Fruit fly (Drosophila melanogaster) whole organism, embryonic: Measurements from ENCODE around the gene CG17109.
A peak's percentile ranks its signal among the peaks of the same experiment; 100 is the strongest.

ENCODE experiments used
- Abd-B ChIP-seq: fragments of 200-800 bp; sonication (Bioruptor generic); optimal IDR thresholded peaks from 2 replicates; lab custom pipeline; 2018; ENCODE audit warnings: missing biosample characterization, mild to moderate bottlenecking, missing genetic modification characterization, moderate library complexity
- Aef1 ChIP-seq: fragments of 200-800 bp; sonication (Bioruptor generic); IDR thresholded peaks from 3 replicates; pipeline ENCODE4 v1.3.6; 2022; ENCODE audit warnings: missing biosample characterization, missing genetic modification characterization
- CG10543 ChIP-seq: fragments of 200-800 bp; sonication (Bioruptor generic); optimal IDR thresholded peaks from 3 replicates; lab custom pipeline; 2017; ENCODE audit warnings: missing biosample characterization, mild to moderate bottlenecking, missing genetic modification characterization, moderate library complexity
- CG12299 ChIP-seq: fragments of 200-800 bp; sonication (Bioruptor generic); optimal IDR thresholded peaks from 2 replicates; lab custom pipeline; 2018; ENCODE audit warnings: missing biosample characterization, mild to moderate bottlenecking, missing genetic modification characterization
- CG12391 ChIP-seq: fragments of 200-800 bp; sonication (Bioruptor generic); optimal IDR thresholded peaks from 3 replicates; lab custom pipeline; 2018; ENCODE audit warnings: missing biosample characterization, mild to moderate bottlenecking, missing genetic modification characterization, moderate library complexity
- CG12769 ChIP-seq: fragments of 200-800 bp; sonication (Bioruptor generic); optimal IDR thresholded peaks from 2 replicates; lab custom pipeline; 2019; ENCODE audit warnings: missing biosample characterization, mild to moderate bottlenecking, missing genetic modification characterization, moderate library complexity
- CG13123 ChIP-seq: fragments of 200-800 bp; sonication (Bioruptor generic); optimal IDR thresholded peaks from 2 replicates; lab custom pipeline; 2016; ENCODE audit warnings: missing biosample characterization, missing genetic modification characterization
- CG14860 ChIP-seq: fragments of 200-800 bp; sonication (Bioruptor generic); IDR thresholded peaks from 3 replicates; pipeline ENCODE4 v1.3.6; 2022; ENCODE audit warnings: missing biosample characterization, missing genetic modification characterization; ENCODE audit not compliant: partially characterized antibody
- CG16779 ChIP-seq: fragments of 200-800 bp; sonication (Bioruptor generic); IDR thresholded peaks from 2 replicates; pipeline ENCODE4 v1.3.6; 2022; ENCODE audit warnings: missing biosample characterization, missing genetic modification characterization
- CG16815 ChIP-seq: fragments of 200-800 bp; sonication (Bioruptor generic); optimal IDR thresholded peaks from 3 replicates; lab custom pipeline; 2017; ENCODE audit warnings: missing biosample characterization, mild to moderate bottlenecking, missing genetic modification characterization
- CG18619 ChIP-seq: fragments of 200-800 bp; sonication (Bioruptor generic); optimal IDR thresholded peaks from 3 replicates; lab custom pipeline; 2017; ENCODE audit warnings: missing biosample characterization, mild to moderate bottlenecking, missing genetic modification characterization
- CG30403 ChIP-seq: fragments of 200-800 bp; sonication (Bioruptor generic); optimal IDR thresholded peaks from 3 replicates; lab custom pipeline; 2016; ENCODE audit warnings: missing biosample characterization, missing genetic modification characterization
- CG31388 ChIP-seq: fragments of 200-800 bp; sonication (Bioruptor generic); optimal IDR thresholded peaks from 2 replicates; lab custom pipeline; 2016; ENCODE audit warnings: missing biosample characterization, missing genetic modification characterization
- CG32767 ChIP-seq: fragments of 200-800 bp; sonication (Bioruptor generic); IDR thresholded peaks from 2 replicates; pipeline ENCODE4 v1.3.6; 2022; ENCODE audit warnings: missing biosample characterization, missing genetic modification characterization
- CG6654 ChIP-seq: fragments of 200-800 bp; sonication (Bioruptor generic); optimal IDR thresholded peaks from 2 replicates; lab custom pipeline; 2017; ENCODE audit warnings: missing biosample characterization, mild to moderate bottlenecking, missing genetic modification characterization
- CG7745 ChIP-seq: fragments of 200-800 bp; sonication (Bioruptor generic); optimal IDR thresholded peaks from 2 replicates; lab custom pipeline; 2018; ENCODE audit warnings: missing biosample characterization, mild to moderate bottlenecking, missing genetic modification characterization, moderate library complexity
- CG7786 ChIP-seq: fragments of 200-800 bp; sonication (Bioruptor generic); optimal IDR thresholded peaks from 2 replicates; lab custom pipeline; 2016; ENCODE audit warnings: missing biosample characterization, missing genetic modification characterization
- CG8765 ChIP-seq: fragments of 200-800 bp; sonication (Bioruptor generic); IDR thresholded peaks from 2 replicates; pipeline ENCODE4 v1.3.6; 2022; ENCODE audit warnings: missing biosample characterization, missing genetic modification characterization
- CG8924 ChIP-seq: fragments of 200-800 bp; optimal IDR thresholded peaks from 3 replicates; lab custom pipeline; 2019; ENCODE audit warnings: missing biosample characterization, mild to moderate bottlenecking, missing genetic modification characterization, moderate library complexity
- CG9817 ChIP-seq: fragments of 200-800 bp; sonication (Bioruptor generic); optimal IDR thresholded peaks from 2 replicates; lab custom pipeline; 2018; ENCODE audit warnings: missing biosample characterization, mild to moderate bottlenecking, missing genetic modification characterization, moderate library complexity
- Dfd ChIP-seq, 2 experiments: fragments of >200 bp; optimal IDR thresholded peaks; 2 replicates each; lab custom pipeline; 2017; ENCODE audit warnings: missing biosample characterization in 2 of 2, missing genetic modification characterization in 2 of 2
- Doc2 ChIP-seq: fragments of 200-800 bp; sonication (Bioruptor generic); IDR thresholded peaks from 2 replicates; pipeline ENCODE4 v1.3.6; 2022; ENCODE audit warnings: missing biosample characterization, missing genetic modification characterization
- Doc3 ChIP-seq: fragments of 200-800 bp; sonication (Bioruptor generic); IDR thresholded peaks from 3 replicates; pipeline ENCODE4 v1.3.6; 2022; ENCODE audit warnings: missing biosample characterization, missing genetic modification characterization; ENCODE audit not compliant: partially characterized antibody
- Ets65A ChIP-seq: fragments of 200-800 bp; sonication (Bioruptor generic); peaks from one replicate; lab custom pipeline; 2016; ENCODE audit warnings: missing biosample characterization, missing genetic modification characterization
- Gug ChIP-seq: fragments of 200-800 bp; sonication (Bioruptor generic); IDR thresholded peaks from 4 replicates; pipeline ENCODE4 v1.3.6; 2022; ENCODE audit warnings: missing biosample characterization, missing genetic modification characterization
- H15 ChIP-seq: fragments of 200-800 bp; sonication (Bioruptor generic); IDR thresholded peaks from 3 replicates; pipeline ENCODE4 v1.3.6; 2022; ENCODE audit warnings: missing biosample characterization, missing genetic modification characterization
- HHEX ChIP-seq: fragments of 200-800 bp; sonication (Bioruptor generic); optimal IDR thresholded peaks from 3 replicates; lab custom pipeline; 2017; ENCODE audit warnings: missing biosample characterization, mild to moderate bottlenecking, missing genetic modification characterization, missing genetic modification reagents
- HmgZ ChIP-seq: fragments of 200-800 bp; sonication (Bioruptor generic); optimal IDR thresholded peaks from 2 replicates; lab custom pipeline; 2018; ENCODE audit warnings: missing biosample characterization, mild to moderate bottlenecking, missing genetic modification characterization
- Hr51 ChIP-seq, 2 experiments: fragments of 200-800 bp; sonication (Bioruptor generic); optimal IDR thresholded peaks; 2 replicates in 1 of 2; 3 replicates in 1 of 2; lab custom pipeline; 2016 to 2018; ENCODE audit warnings: missing biosample characterization in 2 of 2, missing genetic modification characterization in 2 of 2, mild to moderate bottlenecking in 1 of 2, moderate library complexity in 1 of 2
- Nf-YC ChIP-seq: fragments of 200-800 bp; optimal IDR thresholded peaks from 3 replicates; lab custom pipeline; 2019; ENCODE audit warnings: missing biosample characterization, mild to moderate bottlenecking, missing genetic modification characterization, moderate library complexity
- Rfx ChIP-seq: fragments of 200-800 bp; sonication (Bioruptor generic); IDR thresholded peaks from 2 replicates; pipeline ENCODE4 v1.3.6; 2022; ENCODE audit warnings: missing biosample characterization, missing genetic modification characterization
- Sin3A ChIP-seq: fragments of >200 bp; optimal IDR thresholded peaks from 2 replicates; lab custom pipeline; 2018
- Sry-β ChIP-seq: fragments of 200-800 bp; sonication (Bioruptor generic); optimal IDR thresholded peaks from 2 replicates; lab custom pipeline; 2018; ENCODE audit warnings: missing biosample characterization, mild to moderate bottlenecking, missing genetic modification characterization, moderate library complexity
- ash1 ChIP-seq: fragments of 200-800 bp; sonication (Bioruptor generic); optimal IDR thresholded peaks from 2 replicates; lab custom pipeline; 2018; ENCODE audit warnings: missing biosample characterization, mild to moderate bottlenecking, missing genetic modification characterization
- bab2 ChIP-seq: fragments of 200-800 bp; sonication (Bioruptor generic); optimal IDR thresholded peaks from 2 replicates; lab custom pipeline; 2016; ENCODE audit warnings: missing biosample characterization, missing genetic modification characterization
- dan ChIP-seq: fragments of 200-800 bp; sonication (Bioruptor generic); IDR thresholded peaks from 2 replicates; pipeline ENCODE4 v1.3.6; 2022; ENCODE audit warnings: missing biosample characterization, missing genetic modification characterization
- eyg ChIP-seq: fragments of 200-800 bp; sonication (Bioruptor generic); optimal IDR thresholded peaks from 3 replicates; lab custom pipeline; 2016; ENCODE audit warnings: missing biosample characterization, missing genetic modification characterization
- gcm ChIP-seq: fragments of 200-800 bp; sonication (Bioruptor generic); optimal IDR thresholded peaks from 2 replicates; lab custom pipeline; 2019; ENCODE audit warnings: missing biosample characterization, mild to moderate bottlenecking, missing genetic modification characterization, moderate library complexity
- jigr1 ChIP-seq: fragments of 200-800 bp; sonication (Bioruptor generic); IDR thresholded peaks from 3 replicates; pipeline ENCODE4 v1.3.6; 2022; ENCODE audit warnings: missing biosample characterization, missing genetic modification characterization
- mam ChIP-seq: fragments of 200-800 bp; sonication (Bioruptor generic); optimal IDR thresholded peaks from 3 replicates; lab custom pipeline; 2016; ENCODE audit warnings: missing biosample characterization, missing genetic modification characterization
- nau ChIP-seq: fragments of 200-800 bp; sonication (Bioruptor generic); optimal IDR thresholded peaks from 3 replicates; lab custom pipeline; 2017; ENCODE audit warnings: missing biosample characterization, mild to moderate bottlenecking, missing genetic modification characterization, missing genetic modification reagents
- pan ChIP-seq, 4 experiments: fragments of >200 bp in 3 of 4; fragments of 200-800 bp in 1 of 4; sonication (Bioruptor generic) in 1 of 4; optimal IDR thresholded peaks in 3 of 4; IDR thresholded peaks in 1 of 4; 2 replicates each; pipeline versions ENCODE4 v1.3.6 to Lab custom; 2017 to 2022; ENCODE audit warnings: missing biosample characterization in 2 of 4, missing genetic modification characterization in 2 of 4, mixed read lengths in 1 of 4
- pum ChIP-seq: fragments of 200-800 bp; sonication (Bioruptor generic); optimal IDR thresholded peaks from 2 replicates; lab custom pipeline; 2016; ENCODE audit warnings: missing biosample characterization, missing genetic modification characterization
- pzg ChIP-seq: fragments of 200-800 bp; sonication (Bioruptor generic); optimal IDR thresholded peaks from 3 replicates; lab custom pipeline; 2018; ENCODE audit warnings: missing biosample characterization, mild to moderate bottlenecking, missing genetic modification characterization, moderate library complexity
- slou ChIP-seq: fragments of 200-800 bp; sonication (Bioruptor generic); optimal IDR thresholded peaks from 3 replicates; lab custom pipeline; 2016; ENCODE audit warnings: missing biosample characterization, missing genetic modification characterization
- sqz ChIP-seq: fragments of 200-800 bp; sonication (Bioruptor generic); optimal IDR thresholded peaks from 3 replicates; lab custom pipeline; 2018; ENCODE audit warnings: missing biosample characterization, mild to moderate bottlenecking, missing genetic modification characterization
- trh ChIP-seq: fragments of 200-800 bp; sonication (Bioruptor generic); optimal IDR thresholded peaks from 2 replicates; lab custom pipeline; 2016; ENCODE audit warnings: missing biosample characterization, missing genetic modification characterization
- ttk ChIP-seq: fragments of 200-800 bp; sonication (Bioruptor generic); IDR thresholded peaks from 2 replicates; pipeline ENCODE4 v2.1.2; 2022; ENCODE audit warnings: missing biosample characterization, missing genetic modification characterization
- tx ChIP-seq: fragments of 200-800 bp; sonication (Bioruptor generic); optimal IDR thresholded peaks from 2 replicates; lab custom pipeline; 2016; ENCODE audit warnings: missing biosample characterization, missing genetic modification characterization
- unc-4 ChIP-seq: fragments of 200-800 bp; sonication (Bioruptor generic); IDR thresholded peaks from 2 replicates; pipeline ENCODE4 v1.3.6; 2022; ENCODE audit warnings: missing biosample characterization, missing genetic modification characterization; ENCODE audit not compliant: partially characterized antibody
- wdn ChIP-seq: fragments of 200-800 bp; sonication (Bioruptor generic); IDR thresholded peaks from 2 replicates; pipeline ENCODE4 v1.3.6; 2022; ENCODE audit warnings: missing biosample characterization, missing genetic modification characterization
- zfh2 ChIP-seq: fragments of 200-800 bp; sonication (Bioruptor generic); optimal IDR thresholded peaks from 2 replicates; lab custom pipeline; 2016; ENCODE audit warnings: missing biosample characterization, missing genetic modification characterization

Gene CG17109

DNA sequence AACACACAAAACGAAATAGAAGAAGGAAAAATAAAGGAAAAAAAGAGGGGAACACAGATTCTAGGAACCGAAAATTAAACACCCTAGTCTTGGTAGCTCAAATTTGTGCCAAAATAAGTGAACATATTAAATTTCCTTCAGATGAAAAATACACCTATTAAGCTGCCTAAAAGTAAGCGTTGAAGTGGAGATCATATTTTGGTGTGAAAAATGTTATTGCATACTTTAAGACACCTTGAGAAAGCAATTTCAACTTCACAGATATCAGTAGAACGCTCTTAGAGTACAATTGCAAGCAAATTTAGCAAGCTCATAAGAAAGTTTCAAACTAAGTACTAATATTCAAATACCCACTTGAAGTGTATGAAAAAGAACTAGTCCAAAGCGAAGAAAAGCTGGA is 15.2 kb downstream of the CG17109 start (continued):
- TF ChIP-seq CG7745 (no peak), CG12391 (tag; lab: Kevin White, UChicago) (no peak), bab2 (GFP tag; lab: Kevin White, UChicago) (no peak), mam (GFP tag; lab: Kevin White, UChicago) (peak; percentile 34), ttk (GFP tag; lab: Robert Waterston, UW) (no peak), Dfd (GFP tag; optimal IDR thresholded peaks at IDR 0.05; lab: Kevin White, UChicago) (no peak), CG14860 (GFP tag; lab: Robert Waterston, UW) (no peak), CG12769 (tag; lab: Kevin White, UChicago) (no peak), HHEX (GFP tag; lab: Kevin White, UChicago) (no peak), Abd-B (peak; percentile 10), CG10543 (GFP tag; lab: Kevin White, UChicago) (no peak), CG30403 (GFP tag; lab: Kevin White, UChicago) (peak; percentile 8), CG31388 (GFP tag; lab: Kevin White, UChicago) (no peak), Doc2 (GFP tag; lab: Robert Waterston, UW) (no peak), pzg (GFP tag; lab: Kevin White, UChicago) (no peak), wdn (no peak), CG18619 (GFP tag; lab: Kevin White, UChicago) (peak; percentile 37), gcm (no peak), H15 (GFP tag; lab: Robert Waterston, UW) (no peak), zfh2 (GFP tag; lab: Kevin White, UChicago) (peak; percentile 2), tx (GFP tag; lab: Kevin White, UChicago) (no peak), Gug (GFP tag; lab: Robert Waterston, UW) (no peak), trh (GFP tag; lab: Kevin White, UChicago) (no peak), Aef1 (GFP tag; lab: Robert Waterston, UW) (no peak), CG16815 (GFP tag; lab: Kevin White, UChicago) (no peak), dan (GFP tag; lab: Robert Waterston, UW) (no peak), nau (GFP tag; lab: Kevin White, UChicago) (no peak), CG7786 (no peak), Sin3A (lab: Kevin White, UChicago) (no peak), Sry-β (GFP tag; lab: Kevin White, UChicago) (no peak), Hr51 (GFP tag; optimal IDR thresholded peaks at IDR 0.05; lab: Kevin White, UChicago) (peak in 1 of 2 experiments; percentile 18), HmgZ (tag; lab: Kevin White, UChicago) (no peak), unc-4 (no peak), Rfx (GFP tag; lab: Robert Waterston, UW) (no peak), CG8765 (GFP tag; lab: Robert Waterston, UW) (no peak), ash1 (no peak), sqz (GFP tag; lab: Kevin White, UChicago) (no peak), CG6654 (GFP tag; lab: Kevin White, UChicago) (no peak), Nf-YC (tag; lab: Kevin White, UChicago) (peak; percentile 12), eyg (no peak), Ets65A (GFP tag; lab: Kevin White, UChicago) (peak; percentile 54), CG16779 (GFP tag; lab: Robert Waterston, UW) (no peak), CG12299 (tag; lab: Kevin White, UChicago) (no peak), CG32767 (no peak), CG13123 (GFP tag; lab: Kevin White, UChicago) (no peak), pan (optimal IDR thresholded peaks at IDR 0.05; lab: Kevin White, UChicago) (no peak), pan (GFP tag; optimal IDR thresholded peaks at IDR 0.05 in 1 of 2, IDR thresholded peaks at IDR 0.05 in 1 of 2) (no peak), Doc3 (GFP tag; lab: Robert Waterston, UW) (no peak), slou (GFP tag; lab: Kevin White, UChicago) (no peak), pum (no peak), CG9817 (tag; lab: Kevin White, UChicago) (no peak), jigr1 (GFP tag; lab: Robert Waterston, UW) (no peak), CG8924 (no peak)
